Fruit fly (Drosophila melanogaster) S2 (cell line): ENCODE data around the gene IM33.

Source experiments
- CG8478 ChIP-seq: fragments of >200 bp; optimal IDR thresholded peaks from 2 replicates; lab custom pipeline; 2018
- CTCF ChIP-seq, 2 experiments: fragments of >200 bp; optimal IDR thresholded peaks; 2 replicates each; lab custom pipeline; 2018

IM33 gene

DNA sequence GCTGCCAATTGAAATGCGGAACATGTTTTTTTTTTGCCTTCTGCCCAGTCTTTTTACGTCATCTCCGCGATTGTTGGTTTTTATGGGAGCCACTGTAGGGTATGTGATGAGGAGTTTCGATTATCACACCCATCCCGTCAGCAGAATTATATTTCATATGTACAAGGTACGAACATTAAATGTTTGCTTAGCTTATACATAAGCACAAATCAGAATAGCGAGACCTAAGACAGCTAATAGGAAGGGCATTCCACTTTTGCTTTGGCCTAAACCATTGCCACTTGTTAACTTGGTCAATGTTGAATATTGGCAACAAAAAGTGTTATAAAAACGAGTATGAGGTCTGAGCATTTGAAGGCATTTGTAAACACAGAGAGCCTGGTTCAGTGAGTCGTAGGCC is 6.8 kb upstream of the IM33 start, which contains the start of gene CG2816:
CG2816 (plus strand) TSS at position 400 of the 400 bp plus-strand sequence.
- no peak for TF ChIP-seq CG8478 (lab: Kevin White, UChicago)
- no peak for TF ChIP-seq CTCF (optimal IDR thresholded peaks at IDR 0.05; lab: Kevin White, UChicago)

DNA sequence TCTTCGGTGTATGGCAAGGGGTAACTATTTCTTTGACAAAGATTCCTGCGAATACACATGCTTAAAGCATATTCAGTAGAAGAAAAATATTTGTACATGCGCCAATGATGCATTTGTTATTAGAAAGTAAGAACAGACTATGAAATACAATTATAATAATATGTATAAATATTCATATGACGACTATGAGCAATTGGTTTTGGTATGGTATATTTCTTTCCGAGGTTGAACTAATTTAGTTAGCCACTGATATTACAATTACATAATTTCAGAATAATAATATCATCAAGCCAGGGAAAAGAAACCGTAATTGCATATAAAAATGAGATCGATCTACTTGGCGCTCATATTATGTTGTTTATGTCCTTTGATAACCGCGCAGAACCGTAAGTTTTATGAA is 5.1 kb upstream of the IM33 start, which contains the start of gene CG43145:
CG43145 (plus strand) TSS at position 301 of the 400 bp plus-strand sequence.
- TF ChIP-seq CTCF (optimal IDR thresholded peaks at IDR 0.05; lab: Kevin White, UChicago) (no peak), CG8478 (lab: Kevin White, UChicago) (no peak)

DNA sequence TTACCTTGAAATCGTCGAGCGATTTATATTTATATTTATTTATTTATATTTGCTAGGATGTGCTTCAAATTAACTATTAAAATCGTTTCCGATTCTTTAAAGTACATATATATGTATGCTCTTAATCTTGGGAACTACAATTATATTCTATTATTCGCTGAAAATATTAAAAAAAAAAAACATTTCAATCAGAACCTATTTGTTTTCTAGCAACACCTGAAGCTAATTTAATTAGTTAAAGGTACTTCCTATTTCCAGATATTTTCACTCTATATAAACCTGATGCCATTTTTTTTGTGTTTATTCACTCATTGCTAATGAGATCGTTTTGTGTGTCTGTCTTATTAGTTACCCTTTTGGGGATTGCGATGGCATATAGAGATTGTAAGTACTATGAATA is 4.5 kb upstream of the IM33 start, which contains the start of gene CG42467:
CG42467 (plus strand) TSS at position 301 of the 400 bp plus-strand sequence.
- TF ChIP-seq CTCF (optimal IDR thresholded peaks at IDR 0.05; lab: Kevin White, UChicago): no peak
- no peak for TF ChIP-seq CG8478 (lab: Kevin White, UChicago)

DNA sequence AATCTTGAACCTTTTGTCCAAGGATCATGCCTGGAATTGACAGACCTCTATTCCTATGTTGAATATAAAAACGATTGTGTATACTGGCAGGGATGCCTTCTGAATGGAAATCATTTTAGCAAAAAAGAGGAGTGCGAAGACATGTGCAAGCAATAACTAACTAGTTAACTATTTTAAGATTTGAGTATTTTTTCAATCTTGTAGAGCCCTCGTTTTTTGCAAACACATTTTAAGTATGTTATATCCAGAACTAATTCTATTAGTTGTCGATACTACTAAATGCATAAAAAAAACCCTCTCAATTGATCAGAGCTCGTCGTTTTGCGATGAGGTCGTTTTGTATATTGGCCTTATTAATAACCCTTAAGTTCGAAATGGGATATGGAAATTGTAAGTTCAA is 3.9 kb upstream of the IM33 start, which contains the start of gene Sfp24C1:
Sfp24C1 (plus strand) TSS at position 301 of the 400 bp plus-strand sequence.
- no peak for TF ChIP-seq CG8478 (lab: Kevin White, UChicago)
- TF ChIP-seq CTCF (optimal IDR thresholded peaks at IDR 0.05; lab: Kevin White, UChicago): no peak

- no peak for TF ChIP-seq CG8478 (lab: Kevin White, UChicago)
- no peak for TF ChIP-seq CTCF (optimal IDR thresholded peaks at IDR 0.05; lab: Kevin White, UChicago)
Measured at dm6 chr2L:3699895-3700294, 3.4 kb upstream of the IM33 start, which contains the start of gene CG42465. Gene CG42465, plus strand, starts transcription at chr2L:3700195.

DNA sequence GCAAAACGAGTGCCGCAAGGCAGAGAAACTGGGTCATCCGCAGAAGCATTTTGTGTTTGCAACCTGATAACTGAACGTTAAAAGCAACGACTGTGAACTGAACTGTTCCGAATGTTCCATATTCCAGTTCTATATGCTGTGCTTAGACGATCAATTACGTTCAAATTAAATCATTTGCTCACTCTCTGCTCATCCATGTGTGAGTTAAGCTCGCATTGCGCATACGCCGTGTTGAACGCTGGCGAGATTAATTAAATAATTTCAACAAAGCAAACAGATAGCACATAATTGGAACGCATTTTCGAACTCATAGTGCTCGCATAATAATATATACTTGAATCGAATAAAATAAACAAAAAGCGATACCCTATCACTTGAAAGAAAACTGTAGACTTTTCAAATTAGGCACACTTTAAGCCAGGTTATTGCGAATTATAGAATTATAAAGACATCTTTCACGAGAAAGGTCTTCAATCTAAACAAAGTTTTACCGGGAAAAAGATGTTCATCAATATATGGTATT is 2.6 kb upstream of the IM33 start, which contains the start of the genes CG10031 and CG42464:
CG10031 (minus strand) TSS at position 101 of the 523 bp plus-strand sequence.
CG42464 (plus strand) TSS at position 473 of the 523 bp plus-strand sequence.
- TF ChIP-seq CTCF (optimal IDR thresholded peaks at IDR 0.05; lab: Kevin White, UChicago) (no peak), CG8478 (lab: Kevin White, UChicago) (no peak)

- no peak for TF ChIP-seq CG8478 (lab: Kevin White, UChicago)
- no peak for TF ChIP-seq CTCF (optimal IDR thresholded peaks at IDR 0.05; lab: Kevin White, UChicago)
Measured at dm6 chr2L:3697772-3698171, 1.3 kb upstream of the IM33 start, which contains the start of gene CG3604. Gene CG3604, minus strand, starts transcription at chr2L:3697872.

- TF ChIP-seq CG8478 (lab: Kevin White, UChicago): no peak
- no peak for TF ChIP-seq CTCF (optimal IDR thresholded peaks at IDR 0.05; lab: Kevin White, UChicago)
Measured at dm6 chr2L:3695361-3695818, 1.1 kb downstream of the IM33 start, which contains the start of gene CG16713. Gene CG16713, minus strand, starts transcription at chr2L:3695411.

DNA sequence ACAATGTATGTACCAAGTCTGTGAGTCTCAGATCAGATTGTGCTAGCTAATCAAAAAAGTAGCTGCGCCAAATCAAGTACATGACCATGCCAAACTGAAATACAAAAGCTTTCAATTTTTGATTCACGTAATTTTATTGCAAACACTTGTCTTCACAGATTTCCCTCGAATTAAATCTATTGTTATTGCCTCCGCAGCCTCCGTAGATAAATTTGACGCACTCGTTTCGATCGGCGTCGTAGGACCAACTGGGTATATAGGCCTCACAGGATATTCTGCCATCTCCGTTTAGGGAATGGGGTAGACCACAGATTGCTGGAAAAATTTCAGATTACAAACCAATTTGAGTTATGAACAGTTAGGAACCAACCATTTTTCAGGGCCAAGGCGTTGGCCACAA is 1.5 kb downstream of the IM33 start, which contains the start of gene CG43165:
CG43165 (minus strand) TSS at position 101 of the 400 bp plus-strand sequence.
- no peak for TF ChIP-seq CG8478 (lab: Kevin White, UChicago)
- TF ChIP-seq CTCF (optimal IDR thresholded peaks at IDR 0.05; lab: Kevin White, UChicago): no peak

dm6 chr2L:3693805-3694204 is 2.7 kb downstream of the IM33 start, which contains the start of gene Acp24A4:
Gene Acp24A4, minus strand, starts transcription at chr2L:3693905.
- TF ChIP-seq CTCF (optimal IDR thresholded peaks at IDR 0.05; lab: Kevin White, UChicago) (no peak), CG8478 (lab: Kevin White, UChicago) (no peak)

dm6 chr2L:3693082-3693481 is 3.4 kb downstream of the IM33 start, which contains the start of gene CG3513:
Gene CG3513, minus strand, starts transcription at chr2L:3693182.
- TF ChIP-seq CTCF (optimal IDR thresholded peaks at IDR 0.05; lab: Kevin White, UChicago): no peak
- TF ChIP-seq CG8478 (lab: Kevin White, UChicago): no peak

- TF ChIP-seq CTCF (optimal IDR thresholded peaks at IDR 0.05; lab: Kevin White, UChicago) (no peak), CG8478 (lab: Kevin White, UChicago) (no peak)
Measured at dm6 chr2L:3692466-3692865, 4.0 kb downstream of the IM33 start, which contains the start of gene CG16704. Gene CG16704, minus strand, starts transcription at chr2L:3692587.

DNA sequence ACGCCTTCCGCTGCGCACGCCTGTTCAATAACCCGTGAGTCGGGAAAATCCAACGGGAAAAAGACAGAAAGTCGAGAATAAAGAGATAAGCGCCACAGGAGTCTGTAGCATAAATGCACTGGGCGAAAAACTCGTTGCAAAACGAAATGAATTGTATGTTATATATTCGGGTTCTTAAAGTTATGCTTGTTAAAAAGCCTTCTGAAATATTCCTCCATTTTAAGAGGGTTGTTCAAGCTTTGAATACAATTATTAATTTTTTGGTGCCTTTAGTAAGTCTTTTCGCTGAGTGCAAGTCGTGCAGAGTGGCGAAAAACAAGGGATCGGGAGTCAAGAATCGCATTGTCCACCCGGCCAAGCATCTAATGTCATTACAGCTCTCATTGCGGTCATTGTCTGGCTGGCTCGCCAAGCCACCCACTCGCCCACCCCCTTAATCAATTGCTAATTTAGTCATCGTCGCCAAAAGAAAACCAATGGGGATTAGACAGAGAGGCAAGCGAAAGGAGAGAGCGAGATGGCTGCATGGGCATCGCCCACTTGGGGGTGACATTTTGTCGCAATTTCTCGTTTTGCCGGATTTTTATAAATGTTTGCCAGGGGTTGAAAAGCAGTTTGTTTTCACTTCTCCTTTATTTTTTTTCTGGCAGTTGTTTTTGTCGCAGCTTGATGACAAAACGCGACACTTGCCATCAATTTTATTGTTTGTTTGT is 11.2 kb downstream of the IM33 start:
- no peak for TF ChIP-seq CG8478 (lab: Kevin White, UChicago)
- no peak for TF ChIP-seq CTCF (optimal IDR thresholded peaks at IDR 0.05; lab: Kevin White, UChicago)

dm6 chr2L:3682489-3682888 is 14.0 kb downstream of the IM33 start:
- TF ChIP-seq CG8478 (lab: Kevin White, UChicago): no peak
- no peak for TF ChIP-seq CTCF (optimal IDR thresholded peaks at IDR 0.05; lab: Kevin White, UChicago)

DNA sequence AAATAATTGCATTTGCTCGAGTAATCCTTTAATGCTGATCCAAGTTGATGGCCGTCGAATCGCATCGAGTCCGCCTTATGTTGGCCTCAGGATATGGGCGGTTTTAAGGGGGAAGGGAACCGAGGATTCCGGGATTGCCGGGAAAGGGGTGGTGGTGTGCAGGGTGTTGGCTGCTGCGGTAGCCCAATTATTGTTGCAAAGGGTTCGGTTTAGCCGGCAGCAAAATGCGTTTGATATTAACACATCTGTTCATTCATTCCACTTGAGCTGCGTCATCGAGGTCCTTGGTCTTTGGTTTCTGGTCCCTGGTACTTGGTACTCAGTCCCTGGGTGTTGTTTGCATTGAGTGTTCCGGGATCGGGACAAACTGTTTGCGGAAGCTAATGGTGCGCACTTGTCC is 15.1 kb downstream of the IM33 start:
- no peak for TF ChIP-seq CTCF (optimal IDR thresholded peaks at IDR 0.05; lab: Kevin White, UChicago)
- TF ChIP-seq CG8478 (lab: Kevin White, UChicago): no peak
